Fruit fly (Drosophila melanogaster): Measurements from ENCODE around the gene CG14230.

DNA sequence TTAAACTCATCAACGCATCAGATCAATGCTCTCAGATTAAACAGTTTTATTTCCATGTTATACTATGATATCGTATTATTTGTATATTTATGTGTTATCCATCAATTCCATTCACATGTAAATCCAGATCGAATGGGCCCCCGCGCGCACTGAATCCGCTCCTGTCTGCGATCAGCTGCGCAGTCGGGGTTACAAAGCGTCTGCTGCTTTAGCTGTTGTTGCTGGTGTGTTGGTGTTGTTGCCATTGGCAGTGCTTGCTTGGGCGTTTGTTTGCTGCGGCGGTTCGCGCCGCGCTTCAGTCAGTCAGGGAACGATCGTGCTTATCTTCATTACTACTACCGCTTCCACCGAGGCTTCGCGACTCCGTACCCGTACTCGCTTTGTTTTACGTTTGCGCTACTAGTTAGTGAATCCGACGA is 37.0 kb upstream of the CG14230 start, which contains the start of gene Zw:
- no peak for TF ChIP-seq psq (optimal IDR thresholded peaks at IDR 0.05)
- TF ChIP-seq h (optimal IDR thresholded peaks at IDR 0.05): no peak
